Worm (Caenorhabditis elegans) whole organism, L3 larva: ENCODE measurements around the gene F32E10.9.

Source experiments
- R02D3.7 ChIP-seq: fragments of 150-350 bp; optimal IDR thresholded peaks from 2 replicates; lab custom pipeline; 2014; ENCODE audit warnings: missing biosample characterization, missing genetic modification characterization
- ZK546.5 ChIP-seq: sonication (generic microtip); optimal IDR thresholded peaks from 2 replicates; lab custom pipeline; 2017; ENCODE audit warnings: missing biosample characterization, missing genetic modification characterization
- aly-2 ChIP-seq: fragments of 150-350 bp; optimal IDR thresholded peaks from 2 replicates; lab custom pipeline; 2014; ENCODE audit warnings: missing biosample characterization, missing genetic modification characterization
- ama-1 ChIP-seq: fragments of 150-350 bp; optimal IDR thresholded peaks from 2 replicates; lab custom pipeline; 2018
- ceh-28 ChIP-seq: fragments of 150-350 bp; optimal IDR thresholded peaks from 2 replicates; lab custom pipeline; 2014; ENCODE audit warnings: missing biosample characterization, missing genetic modification reagents, missing genetic modification characterization
- ceh-9 ChIP-seq: sonication (generic microtip); optimal IDR thresholded peaks from 2 replicates; lab custom pipeline; 2018; ENCODE audit warnings: missing biosample characterization, missing genetic modification characterization
- egl-27 ChIP-seq: sonication (generic microtip); optimal IDR thresholded peaks from 4 replicates; lab custom pipeline; 2017; ENCODE audit warnings: missing biosample characterization, missing genetic modification reagents, missing genetic modification characterization
- egl-5 ChIP-seq: fragments of 150-350 bp; optimal IDR thresholded peaks from 2 replicates; lab custom pipeline; 2017; ENCODE audit warnings: missing biosample characterization, missing genetic modification reagents, missing genetic modification characterization, inconsistent platforms
- elt-3 ChIP-seq, 3 experiments: fragments of 150-350 bp in 1 of 3; sonication (generic microtip) in 2 of 3; optimal IDR thresholded peaks; 2 replicates in 2 of 3; 4 replicates in 1 of 3; lab custom pipeline; 2014 to 2017; ENCODE audit warnings: missing biosample characterization in 3 of 3, missing genetic modification characterization in 3 of 3
- fkh-10 ChIP-seq: sonication (generic microtip); optimal IDR thresholded peaks from 2 replicates; lab custom pipeline; 2017; ENCODE audit warnings: missing biosample characterization, missing genetic modification reagents, missing genetic modification characterization
- fos-1 ChIP-seq: fragments of 150-350 bp; optimal IDR thresholded peaks from 2 replicates; lab custom pipeline; 2014; ENCODE audit warnings: missing biosample characterization, missing genetic modification characterization
- hmg-11 ChIP-seq: sonication (generic microtip); optimal IDR thresholded peaks from 2 replicates; lab custom pipeline; 2016; ENCODE audit warnings: missing genetic modification characterization, missing compliant biosample characterization
- jun-1 ChIP-seq: fragments of 150-350 bp; optimal IDR thresholded peaks from 2 replicates; lab custom pipeline; 2014; ENCODE audit warnings: missing biosample characterization, missing genetic modification reagents, missing genetic modification characterization
- lin-15B ChIP-seq: fragments of 150-350 bp; optimal IDR thresholded peaks from 2 replicates; lab custom pipeline; 2014; ENCODE audit warnings: missing biosample characterization, missing genetic modification characterization
- mdl-1 ChIP-seq: fragments of 150-350 bp; optimal IDR thresholded peaks from 2 replicates; lab custom pipeline; 2014; ENCODE audit warnings: missing biosample characterization, missing genetic modification characterization
- mml-1 ChIP-seq: fragments of 150-350 bp; sonication (generic microtip); optimal IDR thresholded peaks from 3 replicates; lab custom pipeline; 2014; ENCODE audit warnings: missing biosample characterization, missing genetic modification characterization
- nfya-1 ChIP-seq: sonication (generic microtip); optimal IDR thresholded peaks from 2 replicates; lab custom pipeline; 2017; ENCODE audit warnings: missing genetic modification characterization, mild to moderate bottlenecking, missing compliant biosample characterization, antibody characterized with exemption, moderate library complexity; ENCODE audit not compliant: insufficient read depth
- nhr-11 ChIP-seq: fragments of 150-350 bp; optimal IDR thresholded peaks from 2 replicates; lab custom pipeline; 2014; ENCODE audit warnings: missing biosample characterization, missing genetic modification characterization
- nhr-25 ChIP-seq: sonication (generic microtip); optimal IDR thresholded peaks from 2 replicates; lab custom pipeline; 2017; ENCODE audit warnings: missing biosample characterization, missing genetic modification characterization
- nhr-28 ChIP-seq: fragments of 150-350 bp; optimal IDR thresholded peaks from 2 replicates; lab custom pipeline; 2014; ENCODE audit warnings: missing biosample characterization, missing genetic modification characterization
- nhr-43 ChIP-seq: sonication (generic microtip); optimal IDR thresholded peaks from 2 replicates; lab custom pipeline; 2016; ENCODE audit warnings: mild to moderate bottlenecking, missing genetic modification characterization, missing compliant biosample characterization; ENCODE audit not compliant: poor library complexity, severe bottlenecking
- nhr-77 ChIP-seq: fragments of 150-350 bp; optimal IDR thresholded peaks from 2 replicates; lab custom pipeline; 2014; ENCODE audit warnings: missing biosample characterization, missing genetic modification characterization
- pqm-1 ChIP-seq: fragments of 150-350 bp; optimal IDR thresholded peaks from 2 replicates; lab custom pipeline; 2017; ENCODE audit warnings: missing biosample characterization, missing genetic modification characterization, inconsistent platforms
- sea-2 ChIP-seq: fragments of 150-350 bp; sonication (generic microtip); optimal IDR thresholded peaks from 4 replicates; lab custom pipeline; 2014; ENCODE audit warnings: missing biosample characterization, missing genetic modification reagents, missing genetic modification characterization
- skn-1 ChIP-seq: fragments of 150-350 bp; optimal IDR thresholded peaks from 2 replicates; lab custom pipeline; 2014; ENCODE audit warnings: missing biosample characterization, missing genetic modification characterization
- snpc-4 ChIP-seq: fragments of 150-350 bp; optimal IDR thresholded peaks from 2 replicates; lab custom pipeline; 2014; ENCODE audit warnings: missing biosample characterization, missing genetic modification characterization
- tbx-2 ChIP-seq: sonication (generic microtip); optimal IDR thresholded peaks from 2 replicates; lab custom pipeline; 2016; ENCODE audit warnings: mild to moderate bottlenecking, missing genetic modification characterization, missing compliant biosample characterization
- unc-39 ChIP-seq: sonication (generic microtip); optimal IDR thresholded peaks from 4 replicates; lab custom pipeline; 2017; ENCODE audit warnings: missing biosample characterization, missing genetic modification characterization
- unc-62 ChIP-seq: fragments of 150-350 bp; sonication (generic microtip); optimal IDR thresholded peaks from 4 replicates; lab custom pipeline; 2014; ENCODE audit warnings: missing biosample characterization, missing genetic modification reagents, missing genetic modification characterization
- ztf-4 ChIP-seq: fragments of 150-350 bp; optimal IDR thresholded peaks from 2 replicates; lab custom pipeline; 2014; ENCODE audit warnings: missing biosample characterization, missing genetic modification characterization

Gene F32E10.9

DNA sequence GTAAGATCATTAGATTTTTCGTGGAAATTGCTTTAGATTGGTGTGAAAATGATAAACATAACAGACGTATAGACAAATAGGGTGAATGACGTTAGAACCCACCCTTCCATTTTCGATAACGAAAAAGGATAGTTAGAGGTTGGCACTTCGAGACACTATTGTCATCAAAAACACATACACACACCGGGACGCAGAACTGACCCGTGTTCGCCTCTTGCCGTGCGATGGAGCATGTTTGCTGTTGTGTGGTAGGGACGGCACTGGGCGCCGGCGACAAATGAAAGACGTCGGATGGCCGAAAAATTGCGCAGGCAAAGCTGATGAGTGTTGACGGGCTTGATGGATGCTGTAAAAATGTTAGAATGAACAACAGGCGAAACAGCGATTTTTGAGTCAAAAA lies 13.9 kb downstream of the F32E10.9 start (continued):
- no peak for TF ChIP-seq mml-1

DNA sequence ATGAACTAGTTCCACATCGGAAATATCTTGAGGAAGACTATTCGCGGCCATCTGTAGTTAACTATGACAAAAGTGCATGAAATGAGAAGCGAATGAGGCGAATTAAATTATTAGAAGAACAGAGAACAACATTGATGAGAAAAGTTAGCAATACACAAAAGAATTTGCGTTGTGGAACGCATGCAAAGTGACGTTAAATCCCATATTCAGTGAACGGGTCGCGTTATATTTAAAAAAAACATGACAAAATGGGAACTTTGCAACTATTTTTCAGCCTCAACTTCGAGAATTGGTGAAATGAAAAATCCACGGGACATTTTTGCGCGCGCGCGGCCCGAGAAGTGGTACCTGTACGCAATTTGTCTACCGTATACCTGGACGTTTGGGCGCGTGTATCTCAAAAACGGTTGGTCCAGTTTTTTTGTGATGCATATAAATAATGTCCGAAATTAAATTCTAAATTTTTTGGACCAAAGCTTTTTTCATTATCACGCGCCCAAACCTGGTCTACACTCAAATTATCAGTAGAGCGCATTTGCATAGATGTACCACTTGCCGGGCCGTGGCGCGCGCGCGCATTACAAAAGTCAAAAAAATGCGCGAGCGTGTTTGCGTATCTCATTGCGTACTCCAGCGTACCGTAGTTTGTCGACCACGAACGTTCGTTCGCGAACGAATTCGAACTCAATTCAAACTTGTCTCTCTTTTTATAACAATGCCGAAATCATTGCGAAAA lies 15.7 kb downstream of the F32E10.9 start, which contains the start of the genes cdd-2 and oef-1:
TSS of gene cdd-2 (minus strand) at position 51 of the 736 bp plus-strand sequence.
TSS of gene oef-1 (plus strand) at position 575 of the 736 bp plus-strand sequence.
- no peak for TF ChIP-seq nfya-1
- TF ChIP-seq lin-15B (tag; lab: Kevin White, UChicago), result no peak
- no peak for TF ChIP-seq elt-3 (tag; optimal IDR thresholded peaks at IDR 0.05; lab: Kevin White, UChicago)
- TF ChIP-seq tbx-2 (tag; lab: Kevin White, UChicago), result no peak
- no peak for TF ChIP-seq skn-1 (tag; lab: Kevin White, UChicago)
- no peak for TF ChIP-seq nhr-11
- TF ChIP-seq nhr-28 (tag; lab: Kevin White, UChicago), result no peak
- no peak for TF ChIP-seq unc-62 (GFP tag; lab: Kevin White, UChicago)
- TF ChIP-seq ztf-4 (tag; lab: Kevin White, UChicago), result no peak
- no peak for TF ChIP-seq egl-5 (tag; lab: Kevin White, UChicago)
- no peak for TF ChIP-seq R02D3.7
- TF ChIP-seq mdl-1, result no peak

DNA sequence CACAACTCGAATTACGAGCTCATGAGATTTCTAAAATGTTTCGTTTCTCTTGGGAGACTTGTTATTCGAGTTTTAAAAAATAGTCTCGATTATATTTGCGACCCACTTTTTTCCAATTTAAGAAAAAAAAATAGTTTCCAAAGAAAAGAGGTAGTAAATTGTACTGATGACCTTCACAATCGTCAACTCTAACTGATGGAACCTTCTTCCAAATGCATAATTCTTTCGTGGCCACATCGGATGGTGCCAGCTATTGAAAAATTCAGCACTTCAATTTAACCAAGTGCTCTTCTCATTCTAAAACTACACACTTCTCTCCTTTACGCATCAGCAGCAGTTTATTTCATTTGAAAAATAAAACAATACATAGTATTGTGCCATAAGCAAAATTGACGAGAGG lies 20.1 kb downstream of the F32E10.9 start:
- TF ChIP-seq mdl-1 (no peak), snpc-4 (tag; lab: Kevin White, UChicago) (no peak), unc-39 (tag; lab: Kevin White, UChicago) (no peak), nhr-43 (tag; lab: Kevin White, UChicago) (no peak), elt-3 (tag; optimal IDR thresholded peaks at IDR 0.05; lab: Kevin White, UChicago) (no peak), ceh-9 (tag; lab: Kevin White, UChicago) (no peak), ama-1 (no peak), sea-2 (no peak), hmg-11 (tag; lab: Kevin White, UChicago) (no peak), mml-1 (no peak)

DNA sequence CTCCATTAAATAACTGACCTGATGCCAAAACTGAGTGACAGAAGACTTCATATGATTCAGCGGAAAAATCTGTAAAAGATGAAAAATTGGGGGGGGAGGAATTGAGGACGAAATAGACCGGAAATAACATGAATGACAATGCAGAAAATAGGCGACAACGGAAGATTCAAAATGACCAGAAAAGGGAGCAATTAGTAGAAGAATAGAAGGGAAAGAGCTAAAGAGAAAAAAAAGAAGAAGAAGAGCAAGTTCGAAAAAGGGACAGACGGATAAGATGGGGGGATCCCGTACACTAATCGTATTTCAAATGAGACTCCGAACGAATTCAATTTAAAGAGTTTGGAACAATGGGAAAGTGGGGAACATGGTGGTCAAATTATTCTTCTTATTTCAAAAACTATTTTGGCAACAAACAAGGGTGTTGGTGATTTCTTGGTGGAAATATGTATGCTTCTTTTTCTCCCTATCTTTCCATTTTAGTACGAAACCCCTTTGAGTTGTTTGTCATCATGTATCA lies 21.2 kb downstream of the F32E10.9 start, which contains the start of gene R05G6.10:
TSS of gene R05G6.10 (minus strand) at position 51 of the 517 bp plus-strand sequence.
- TF ChIP-seq egl-5 (tag; lab: Kevin White, UChicago), result no peak
- TF ChIP-seq ceh-28, result no peak
- no peak for TF ChIP-seq aly-2 (tag; lab: Kevin White, UChicago)
- TF ChIP-seq nhr-25, result no peak
- TF ChIP-seq fos-1 (tag; lab: Kevin White, UChicago), result no peak
- TF ChIP-seq jun-1 (tag; lab: Kevin White, UChicago), result no peak
- no peak for TF ChIP-seq ZK546.5
- no peak for TF ChIP-seq lin-15B (tag; lab: Kevin White, UChicago)
- no peak for TF ChIP-seq fkh-10 (GFP tag; lab: Kevin White, UChicago)
- no peak for TF ChIP-seq R02D3.7
- no peak for TF ChIP-seq egl-27 (tag; lab: Kevin White, UChicago)
- TF ChIP-seq unc-62 (GFP tag; lab: Kevin White, UChicago), result no peak

DNA sequence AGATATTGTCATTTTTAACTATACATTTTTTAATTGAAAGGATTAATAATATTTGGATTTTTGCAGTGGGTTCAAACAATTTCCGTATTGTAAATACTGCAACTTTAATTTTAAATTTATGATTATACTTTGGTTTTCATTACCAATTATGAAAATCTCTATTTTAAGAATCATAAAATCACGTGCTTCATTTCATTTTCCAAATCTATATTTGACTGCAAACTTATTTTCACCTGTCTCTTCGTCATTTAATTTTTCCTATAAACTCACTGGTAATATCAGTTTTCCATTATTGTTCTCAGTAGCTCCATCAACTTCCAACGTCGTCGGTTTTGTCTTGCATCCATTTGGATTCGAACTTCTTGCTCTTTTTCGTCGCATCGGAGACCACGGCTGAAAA lies 31.4 kb downstream of the F32E10.9 start, which contains the start of gene R05G6.1:
TSS of gene R05G6.1 (plus strand) at position 301 of the 400 bp plus-strand sequence.
- TF ChIP-seq nhr-28 (tag; lab: Kevin White, UChicago) (no peak), nhr-77 (no peak), skn-1 (tag; lab: Kevin White, UChicago) (no peak), aly-2 (tag; lab: Kevin White, UChicago) (no peak), unc-62 (GFP tag; lab: Kevin White, UChicago) (no peak), ceh-9 (tag; lab: Kevin White, UChicago) (no peak), nhr-25 (no peak), nfya-1 (no peak), pqm-1 (no peak), R02D3.7 (no peak), hmg-11 (tag; lab: Kevin White, UChicago) (no peak)
